Worm (Caenorhabditis elegans) whole organism, L4 larva: ENCODE measurements around the gene irld-55.

Experiments
- D1046.2 ChIP-seq: fragments of 200-800 bp; sonication (Bioruptor generic); IDR thresholded peaks from 2 replicates; pipeline ENCODE4 v1.3.6; 2022; ENCODE audit warnings: missing genetic modification characterization, missing compliant biosample characterization
- F37D6.2 ChIP-seq: sonication (generic microtip); optimal IDR thresholded peaks from 2 replicates; lab custom pipeline; 2016; ENCODE audit warnings: mild to moderate bottlenecking, missing genetic modification characterization, missing compliant biosample characterization
- Y48G9A.11 ChIP-seq: fragments of 200-800 bp; sonication (Bioruptor generic); IDR thresholded peaks from 2 replicates; pipeline ENCODE4 v1.3.6; 2022; ENCODE audit warnings: missing genetic modification reagents, missing genetic modification characterization, missing compliant biosample characterization
- Y5F2A.4 ChIP-seq: fragments of 200-800 bp; sonication (Bioruptor generic); optimal IDR thresholded peaks from 2 replicates; lab custom pipeline; 2018; ENCODE audit warnings: mild to moderate bottlenecking, missing genetic modification characterization, missing compliant biosample characterization
- ZK337.2 ChIP-seq: fragments of 200-800 bp; sonication (Bioruptor generic); IDR thresholded peaks from 2 replicates; pipeline ENCODE4 v1.3.6; 2022; ENCODE audit warnings: missing genetic modification reagents, missing genetic modification characterization, missing compliant biosample characterization
- aha-1 ChIP-seq: fragments of 150-350 bp; peaks from one replicate; lab custom pipeline; 2014; ENCODE audit warnings: missing biosample characterization, missing genetic modification characterization
- ama-1 ChIP-seq: fragments of 150-350 bp; optimal IDR thresholded peaks from 2 replicates; lab custom pipeline; 2014; ENCODE audit warnings: inconsistent platforms, mixed read lengths
- arid-1 ChIP-seq: fragments of 200-800 bp; sonication (Bioruptor generic); conservative IDR thresholded peaks from 2 replicates; pipeline ENCODE4 v1.3.6; 2022; ENCODE audit warnings: missing genetic modification reagents, missing genetic modification characterization, missing compliant biosample characterization
- ceh-28 ChIP-seq: fragments of 150-350 bp; optimal IDR thresholded peaks from 2 replicates; lab custom pipeline; 2014; ENCODE audit warnings: missing biosample characterization, missing genetic modification reagents, missing genetic modification characterization
- ceh-44 ChIP-seq: fragments of 200-800 bp; sonication (Bioruptor generic); IDR thresholded peaks from 2 replicates; pipeline ENCODE4 v1.3.6; 2022; ENCODE audit warnings: missing genetic modification reagents, missing genetic modification characterization, missing compliant biosample characterization
- ceh-62 ChIP-seq: sonication (generic microtip); optimal IDR thresholded peaks from 2 replicates; lab custom pipeline; 2017; ENCODE audit warnings: missing biosample characterization, missing genetic modification characterization
- ctbp-1 ChIP-seq: fragments of 200-800 bp; sonication (Bioruptor generic); IDR thresholded peaks from 2 replicates; pipeline ENCODE4 v1.3.6; 2022; ENCODE audit warnings: missing genetic modification reagents, missing genetic modification characterization, missing compliant biosample characterization
- daf-12 ChIP-seq: fragments of 150-350 bp; optimal IDR thresholded peaks from 2 replicates; lab custom pipeline; 2014; ENCODE audit warnings: missing biosample characterization, missing genetic modification reagents, missing genetic modification characterization
- daf-8 ChIP-seq: fragments of 200-800 bp; sonication (Bioruptor generic); IDR thresholded peaks from 2 replicates; pipeline ENCODE4 v1.3.6; 2022; ENCODE audit warnings: missing genetic modification characterization, missing compliant biosample characterization
- dmd-8 ChIP-seq: fragments of 200-800 bp; sonication (Bioruptor generic); IDR thresholded peaks from 2 replicates; pipeline ENCODE4 v1.3.6; 2022; ENCODE audit warnings: missing genetic modification characterization, missing compliant biosample characterization
- duxl-1 ChIP-seq: sonication (generic microtip); optimal IDR thresholded peaks from 2 replicates; lab custom pipeline; 2016; ENCODE audit warnings: mild to moderate bottlenecking, missing genetic modification characterization, moderate library complexity, missing compliant biosample characterization; ENCODE audit not compliant: poor library complexity
- egl-43 ChIP-seq: fragments of 200-800 bp; sonication (Bioruptor generic); IDR thresholded peaks from 2 replicates; pipeline ENCODE4 v1.3.6; 2022; ENCODE audit warnings: missing genetic modification reagents, missing genetic modification characterization, missing compliant biosample characterization
- fos-1 ChIP-seq: fragments of 150-350 bp; optimal IDR thresholded peaks from 2 replicates; lab custom pipeline; 2014; ENCODE audit warnings: missing biosample characterization, missing genetic modification characterization
- gei-8 ChIP-seq: fragments of 200-800 bp; sonication (Bioruptor generic); optimal IDR thresholded peaks from 2 replicates; lab custom pipeline; 2018; ENCODE audit warnings: mild to moderate bottlenecking, missing genetic modification characterization, missing compliant biosample characterization
- hif-1 ChIP-seq, 2 experiments: sonication (generic microtip); optimal IDR thresholded peaks; 2 replicates each; lab custom pipeline; 2016 to 2017; ENCODE audit warnings: missing compliant biosample characterization in 2 of 2, missing genetic modification characterization in 2 of 2, missing genetic modification reagents in 2 of 2, missing genotype in 2 of 2, mild to moderate bottlenecking in 1 of 2
- hmg-1.1 ChIP-seq: fragments of 200-800 bp; sonication (Bioruptor generic); IDR thresholded peaks from 2 replicates; pipeline ENCODE4 v1.3.6; 2022; ENCODE audit warnings: missing genetic modification reagents, missing genetic modification characterization, missing compliant biosample characterization
- lin-1 ChIP-seq: fragments of 200-800 bp; sonication (Bioruptor generic); IDR thresholded peaks from 2 replicates; pipeline ENCODE4 v1.3.6; 2022; ENCODE audit warnings: missing genetic modification reagents, missing genetic modification characterization, missing compliant biosample characterization
- lin-13 ChIP-seq: fragments of 150-350 bp; optimal IDR thresholded peaks from 2 replicates; lab custom pipeline; 2014; ENCODE audit warnings: missing biosample characterization, missing genetic modification reagents, missing genetic modification characterization
- lin-38 ChIP-seq: fragments of 200-800 bp; sonication (Bioruptor generic); IDR thresholded peaks from 2 replicates; pipeline ENCODE4 v1.3.6; 2022; ENCODE audit warnings: missing genetic modification reagents, missing genetic modification characterization, missing compliant biosample characterization
- mes-2 ChIP-seq: sonication (generic microtip); optimal IDR thresholded peaks from 2 replicates; lab custom pipeline; 2016; ENCODE audit warnings: missing genotype, mild to moderate bottlenecking, missing genetic modification characterization, missing compliant biosample characterization; ENCODE audit not compliant: poor library complexity, severe bottlenecking
- nhr-111 ChIP-seq: fragments of 200-800 bp; sonication (Bioruptor generic); optimal IDR thresholded peaks from 2 replicates; lab custom pipeline; 2018; ENCODE audit warnings: mild to moderate bottlenecking, missing genetic modification characterization, missing compliant biosample characterization
- nhr-77 ChIP-seq: fragments of 150-350 bp; optimal IDR thresholded peaks from 2 replicates; lab custom pipeline; 2014; ENCODE audit warnings: missing biosample characterization, missing genetic modification characterization
- pqm-1 ChIP-seq: sonication (generic microtip); optimal IDR thresholded peaks from 2 replicates; lab custom pipeline; 2017; ENCODE audit warnings: missing biosample characterization, missing genetic modification characterization
- saeg-2 ChIP-seq: fragments of 200-800 bp; sonication (Bioruptor generic); IDR thresholded peaks from 2 replicates; pipeline ENCODE4 v1.3.6; 2022; ENCODE audit warnings: missing genetic modification reagents, missing genetic modification characterization, missing compliant biosample characterization
- snpc-1.2 ChIP-seq: fragments of 200-800 bp; sonication (Bioruptor generic); IDR thresholded peaks from 2 replicates; pipeline ENCODE4 v1.3.6; 2022; ENCODE audit warnings: missing genetic modification reagents, missing genetic modification characterization, missing compliant biosample characterization
- snpc-4 ChIP-seq: fragments of 150-350 bp; optimal IDR thresholded peaks from 2 replicates; lab custom pipeline; 2014; ENCODE audit warnings: missing biosample characterization, missing genetic modification characterization
- spr-1 ChIP-seq: sonication (generic microtip); optimal IDR thresholded peaks from 2 replicates; lab custom pipeline; 2016; ENCODE audit warnings: mild to moderate bottlenecking, missing genetic modification characterization, missing compliant biosample characterization
- spr-3 ChIP-seq: fragments of 200-800 bp; sonication (Bioruptor generic); optimal IDR thresholded peaks from 2 replicates; lab custom pipeline; 2018; ENCODE audit warnings: mild to moderate bottlenecking, missing genetic modification characterization, missing compliant biosample characterization
- vab-7 ChIP-seq: fragments of 200-800 bp; sonication (Bioruptor generic); IDR thresholded peaks from 2 replicates; pipeline ENCODE4 v1.3.6; 2022; ENCODE audit warnings: missing genetic modification reagents, missing genetic modification characterization, missing compliant biosample characterization

The irld-55 gene

DNA sequence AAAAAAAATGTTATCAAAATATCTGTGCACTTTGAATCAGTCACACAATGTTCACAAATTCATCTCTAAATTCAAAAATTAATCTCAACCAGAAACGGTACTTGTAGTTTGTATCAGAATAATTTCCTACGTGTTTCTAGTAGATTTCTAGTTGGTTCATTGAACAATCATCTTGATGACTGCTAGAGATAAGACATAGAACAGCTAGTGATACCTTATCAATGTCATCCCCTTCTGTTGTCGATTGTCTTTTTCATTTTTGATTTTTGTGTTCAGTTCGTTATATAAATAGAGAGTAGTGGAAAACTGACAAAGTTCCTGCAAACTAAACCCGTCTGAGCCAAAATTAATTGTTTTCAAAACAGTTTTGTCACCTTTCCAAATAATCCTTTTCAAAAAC, 30.4 kb downstream of the irld-55 start (continued):
- TF ChIP-seq snpc-4 (no peak), arid-1 (GFP tag; lab: Robert Waterston, UW) (no peak), duxl-1 (tag; lab: Kevin White, UChicago) (no peak), snpc-1.2 (no peak), ctbp-1 (no peak), ama-1 (no peak), nhr-111 (no peak), Y48G9A.11 (GFP tag; lab: Robert Waterston, UW) (no peak), lin-1 (GFP tag; lab: Robert Waterston, UW) (no peak), ceh-44 (GFP tag; lab: Robert Waterston, UW) (no peak), egl-43 (GFP tag; lab: Robert Waterston, UW) (no peak), daf-8 (GFP tag; lab: Robert Waterston, UW) (no peak), lin-13 (no peak), hmg-1.1 (GFP tag; lab: Robert Waterston, UW) (no peak), F37D6.2 (tag; lab: Kevin White, UChicago) (no peak), Y5F2A.4 (GFP tag; lab: Kevin White, UChicago) (no peak)

ce11 chrIV:14050900-14051299, 30.9 kb downstream of the irld-55 start, which contains the start of gene semo-1:
Gene semo-1 (plus strand): TSS chrIV:14051200.
- TF ChIP-seq ceh-62 = no peak
- TF ChIP-seq D1046.2 (GFP tag; lab: Robert Waterston, UW) = no peak
- no peak for TF ChIP-seq daf-12 (tag; lab: Kevin White, UChicago)
- TF ChIP-seq nhr-111 = no peak
- no peak for TF ChIP-seq snpc-4
- TF ChIP-seq hif-1 (tag; optimal IDR thresholded peaks at IDR 0.05; lab: Kevin White, UChicago) = no peak
- TF ChIP-seq nhr-77 = no peak
- no peak for TF ChIP-seq spr-1 (tag; lab: Kevin White, UChicago)

ce11 chrIV:14060612-14061011, 40.6 kb downstream of the irld-55 start, which contains the start of gene Y37A1B.4:
Gene Y37A1B.4 (minus strand): TSS chrIV:14060712.
- TF ChIP-seq lin-38 (GFP tag; lab: Robert Waterston, UW) (0 out of 2 replicates have a peak, but pooled peaks have one; percentile 5), aha-1 (tag; lab: Kevin White, UChicago) (no peak)

- peak; percentile 67 for TF ChIP-seq aha-1 (tag; lab: Kevin White, UChicago)
- no peak for TF ChIP-seq snpc-1.2
Observed at ce11 chrIV:14066403-14066802, 46.4 kb downstream of the irld-55 start.

- TF ChIP-seq nhr-111 (no peak), mes-2 (tag; lab: Kevin White, UChicago) (no peak), dmd-8 (GFP tag; lab: Robert Waterston, UW) (no peak), F37D6.2 (tag; lab: Kevin White, UChicago) (no peak), spr-3 (GFP tag; lab: Kevin White, UChicago) (no peak), fos-1 (tag; lab: Kevin White, UChicago) (no peak), hif-1 (tag; optimal IDR thresholded peaks at IDR 0.05; lab: Kevin White, UChicago) (no peak), ama-1 (no peak), saeg-2 (GFP tag; lab: Robert Waterston, UW) (no peak), ZK337.2 (GFP tag; lab: Robert Waterston, UW) (no peak), pqm-1 (tag; lab: Kevin White, UChicago) (no peak), lin-13 (no peak), vab-7 (GFP tag; lab: Robert Waterston, UW) (no peak), hmg-1.1 (GFP tag; lab: Robert Waterston, UW) (no peak), gei-8 (no peak), ceh-28 (tag; lab: Kevin White, UChicago) (no peak)
Observed at ce11 chrIV:14069760-14070159, 49.8 kb downstream of the irld-55 start, which contains the start of gene lst-4. Gene lst-4 (minus strand): TSS chrIV:14069860.
